Worm (Caenorhabditis elegans) whole organism, early embryonic: ENCODE data around the gene scpl-4.

Source experiments
- B0310.2 ChIP-seq: sonication (generic microtip); optimal IDR thresholded peaks from 2 replicates; lab custom pipeline; 2016; ENCODE audit warnings: mild to moderate bottlenecking, missing genetic modification characterization, missing compliant biosample characterization
- F13C5.2 ChIP-seq: sonication (generic microtip); optimal IDR thresholded peaks from 2 replicates; lab custom pipeline; 2017; ENCODE audit warnings: mild to moderate bottlenecking, missing genetic modification characterization, inconsistent platforms, missing compliant biosample characterization
- ama-1 ChIP-seq: fragments of 150-350 bp; optimal IDR thresholded peaks from 2 replicates; lab custom pipeline; 2014
- ceh-13 ChIP-seq: fragments of 200-800 bp; sonication (Bioruptor generic); optimal IDR thresholded peaks from 2 replicates; lab custom pipeline; 2018; ENCODE audit warnings: mild to moderate bottlenecking, missing genetic modification characterization, missing compliant biosample characterization
- ceh-36 ChIP-seq: sonication (generic microtip); optimal IDR thresholded peaks from 2 replicates; lab custom pipeline; 2016; ENCODE audit warnings: missing genetic modification characterization, inconsistent platforms, missing compliant biosample characterization
- ets-7 ChIP-seq: sonication (generic microtip); optimal IDR thresholded peaks from 2 replicates; lab custom pipeline; 2016; ENCODE audit warnings: missing genotype, missing genetic modification characterization, missing compliant biosample characterization
- flt-1 ChIP-seq: fragments of 200-800 bp; sonication (Bioruptor generic); IDR thresholded peaks from 2 replicates; pipeline ENCODE4 v1.3.6; 2022; ENCODE audit warnings: missing genetic modification characterization, missing compliant biosample characterization
- hmbx-1 ChIP-seq: sonication (generic microtip); optimal IDR thresholded peaks from 2 replicates; lab custom pipeline; 2016; ENCODE audit warnings: mild to moderate bottlenecking, missing genetic modification characterization, missing compliant biosample characterization
- hmg-4 ChIP-seq: fragments of 200-800 bp; sonication (Bioruptor generic); optimal IDR thresholded peaks from 2 replicates; lab custom pipeline; 2018; ENCODE audit warnings: mild to moderate bottlenecking, missing genetic modification characterization, missing compliant biosample characterization
- hnd-1 ChIP-seq: sonication (generic microtip); optimal IDR thresholded peaks from 2 replicates; lab custom pipeline; 2016; ENCODE audit warnings: missing genetic modification characterization, missing compliant biosample characterization
- sea-1 ChIP-seq: fragments of 200-800 bp; sonication (Bioruptor generic); conservative IDR thresholded peaks from 2 replicates; pipeline ENCODE4 v1.3.6; 2022; ENCODE audit warnings: missing genetic modification characterization, missing compliant biosample characterization
- tbx-11 ChIP-seq: fragments of 200-800 bp; sonication (Bioruptor generic); IDR thresholded peaks from 2 replicates; pipeline ENCODE4 v1.3.6; 2022; ENCODE audit warnings: missing genetic modification characterization, missing compliant biosample characterization
- tbx-37 ChIP-seq: fragments of 200-800 bp; sonication (Bioruptor generic); conservative IDR thresholded peaks from 2 replicates; pipeline ENCODE4 v1.3.6; 2022; ENCODE audit warnings: missing genetic modification reagents, missing genetic modification characterization, missing compliant biosample characterization

- TF ChIP-seq ama-1 (no peak), hmg-4 (GFP tag; lab: Kevin White, UChicago) (no peak), tbx-37 (no peak), ceh-36 (tag; lab: Kevin White, UChicago) (no peak), B0310.2 (no peak), ets-7 (tag; lab: Kevin White, UChicago) (no peak), sea-1 (no peak), tbx-11 (GFP tag; lab: Robert Waterston, UW) (no peak), ceh-13 (no peak), hnd-1 (no peak), F13C5.2 (tag; lab: Kevin White, UChicago) (no peak), flt-1 (GFP tag; lab: Robert Waterston, UW) (no peak), hmbx-1 (tag; lab: Kevin White, UChicago) (no peak)
Observed at ce11 chrV:10564830-10565365, 34.0 kb upstream of the scpl-4 start, which contains the start of gene cat-4.
